Fruit fly (Drosophila melanogaster) whole organism, embryonic: ENCODE results near the gene CG13658.

Source experiments
- Abd-B ChIP-seq: fragments of 200-800 bp; sonication (Bioruptor generic); optimal IDR thresholded peaks from 2 replicates; lab custom pipeline; 2018; ENCODE audit warnings: missing biosample characterization, mild to moderate bottlenecking, missing genetic modification characterization, moderate library complexity
- BEAF-32 ChIP-seq: fragments of 200-800 bp; sonication (Bioruptor generic); optimal IDR thresholded peaks from 3 replicates; lab custom pipeline; 2017; ENCODE audit warnings: missing biosample characterization, missing genetic modification characterization, mild to moderate bottlenecking, moderate library complexity, missing genetic modification reagents
- Blimp-1 ChIP-seq: fragments of 200-800 bp; sonication (Bioruptor generic); optimal IDR thresholded peaks from 3 replicates; lab custom pipeline; 2018; ENCODE audit warnings: missing biosample characterization, missing genetic modification characterization, mild to moderate bottlenecking, moderate library complexity, missing genetic modification reagents
- CG12071 ChIP-seq: fragments of 200-800 bp; sonication (Bioruptor generic); optimal IDR thresholded peaks from 3 replicates; lab custom pipeline; 2018; ENCODE audit warnings: missing biosample characterization, mild to moderate bottlenecking, missing genetic modification characterization
- CG12299 ChIP-seq: fragments of 200-800 bp; sonication (Bioruptor generic); optimal IDR thresholded peaks from 2 replicates; lab custom pipeline; 2018; ENCODE audit warnings: missing biosample characterization, mild to moderate bottlenecking, missing genetic modification characterization
- CG14050 ChIP-seq: fragments of 200-800 bp; sonication (Bioruptor generic); IDR thresholded peaks from 3 replicates; pipeline ENCODE4 v1.3.6; 2022; ENCODE audit warnings: missing biosample characterization, missing genetic modification characterization
- CG14860 ChIP-seq: fragments of 200-800 bp; sonication (Bioruptor generic); IDR thresholded peaks from 3 replicates; pipeline ENCODE4 v1.3.6; 2022; ENCODE audit warnings: missing biosample characterization, missing genetic modification characterization; ENCODE audit not compliant: partially characterized antibody
- CG17568 ChIP-seq: fragments of 200-800 bp; sonication (Bioruptor generic); optimal IDR thresholded peaks from 2 replicates; lab custom pipeline; 2018; ENCODE audit warnings: missing biosample characterization, mild to moderate bottlenecking, missing genetic modification characterization, moderate library complexity
- CG1832 ChIP-seq: fragments of 200-800 bp; sonication (Bioruptor generic); optimal IDR thresholded peaks from 2 replicates; lab custom pipeline; 2017; ENCODE audit warnings: missing biosample characterization, mild to moderate bottlenecking, missing genetic modification characterization, inconsistent platforms
- CG2120 ChIP-seq: fragments of 200-800 bp; sonication (Bioruptor generic); optimal IDR thresholded peaks from 3 replicates; lab custom pipeline; 2016; ENCODE audit warnings: missing biosample characterization, missing genetic modification characterization
- CG2129 ChIP-seq: fragments of 200-800 bp; sonication (Bioruptor generic); IDR thresholded peaks from 2 replicates; pipeline ENCODE4 v1.3.6; 2022; ENCODE audit warnings: missing biosample characterization, missing genetic modification characterization; ENCODE audit not compliant: partially characterized antibody
- CG30431 ChIP-seq: fragments of 200-800 bp; sonication (Bioruptor generic); optimal IDR thresholded peaks from 2 replicates; lab custom pipeline; 2017; ENCODE audit warnings: missing biosample characterization, missing genetic modification characterization
- CG31388 ChIP-seq: fragments of 200-800 bp; sonication (Bioruptor generic); optimal IDR thresholded peaks from 2 replicates; lab custom pipeline; 2016; ENCODE audit warnings: missing biosample characterization, missing genetic modification characterization
- CG33213 ChIP-seq: fragments of 200-800 bp; sonication (Bioruptor generic); optimal IDR thresholded peaks from 3 replicates; lab custom pipeline; 2016; ENCODE audit warnings: missing biosample characterization, missing genetic modification characterization
- CG33557 ChIP-seq: fragments of 200-800 bp; sonication (Bioruptor generic); optimal IDR thresholded peaks from 2 replicates; lab custom pipeline; 2019; ENCODE audit warnings: missing biosample characterization, mild to moderate bottlenecking, missing genetic modification characterization, moderate library complexity
- CG3407 ChIP-seq: fragments of 200-800 bp; sonication (Bioruptor generic); optimal IDR thresholded peaks from 2 replicates; lab custom pipeline; 2018; ENCODE audit warnings: missing biosample characterization, mild to moderate bottlenecking, missing genetic modification characterization
- CG3847 ChIP-seq: fragments of 200-800 bp; sonication (Bioruptor generic); IDR thresholded peaks from 2 replicates; pipeline ENCODE4 v1.3.6; 2022; ENCODE audit warnings: missing biosample characterization, missing genetic modification characterization
- CG42726 ChIP-seq: fragments of 200-800 bp; sonication (Bioruptor generic); IDR thresholded peaks from 2 replicates; pipeline ENCODE4 v1.3.6; 2022; ENCODE audit warnings: missing biosample characterization, missing genetic modification characterization; ENCODE audit not compliant: partially characterized antibody
- CG4854 ChIP-seq: fragments of 200-800 bp; sonication (Bioruptor generic); optimal IDR thresholded peaks from 2 replicates; lab custom pipeline; 2016; ENCODE audit warnings: missing biosample characterization, missing genetic modification characterization, inconsistent platforms
- CG6683 ChIP-seq: fragments of 200-800 bp; sonication (Bioruptor generic); optimal IDR thresholded peaks from 2 replicates; lab custom pipeline; 2017; ENCODE audit warnings: missing biosample characterization, mild to moderate bottlenecking, missing genetic modification characterization, missing genetic modification reagents
- CG6791 ChIP-seq: fragments of 200-800 bp; sonication (Bioruptor generic); IDR thresholded peaks from 3 replicates; pipeline ENCODE4 v1.3.6; 2022; ENCODE audit warnings: missing biosample characterization, missing genetic modification characterization; ENCODE audit not compliant: partially characterized antibody
- CG7271 ChIP-seq: fragments of 200-800 bp; sonication (Bioruptor generic); optimal IDR thresholded peaks from 2 replicates; lab custom pipeline; 2018; ENCODE audit warnings: missing biosample characterization, mild to moderate bottlenecking, missing genetic modification characterization, moderate library complexity
- Dek ChIP-seq: fragments of 200-800 bp; sonication (Bioruptor generic); optimal IDR thresholded peaks from 3 replicates; lab custom pipeline; 2019; ENCODE audit warnings: missing biosample characterization, mild to moderate bottlenecking, missing genetic modification characterization, moderate library complexity
- Dip3 ChIP-seq: fragments of 200-800 bp; sonication (Bioruptor generic); optimal IDR thresholded peaks from 3 replicates; lab custom pipeline; 2016; ENCODE audit warnings: missing biosample characterization, missing genetic modification characterization
- Gug ChIP-seq: fragments of 200-800 bp; sonication (Bioruptor generic); IDR thresholded peaks from 4 replicates; pipeline ENCODE4 v1.3.6; 2022; ENCODE audit warnings: missing biosample characterization, missing genetic modification characterization
- HHEX ChIP-seq: fragments of 200-800 bp; sonication (Bioruptor generic); optimal IDR thresholded peaks from 3 replicates; lab custom pipeline; 2017; ENCODE audit warnings: missing biosample characterization, mild to moderate bottlenecking, missing genetic modification characterization, missing genetic modification reagents
- HLHmδ ChIP-seq: fragments of 200-800 bp; sonication (Bioruptor generic); optimal IDR thresholded peaks from 2 replicates; lab custom pipeline; 2018; ENCODE audit warnings: missing biosample characterization, mild to moderate bottlenecking, missing genetic modification characterization, moderate library complexity
- Mad ChIP-seq: fragments of 200-800 bp; sonication (Bioruptor generic); optimal IDR thresholded peaks from 2 replicates; lab custom pipeline; 2016; ENCODE audit warnings: missing biosample characterization, missing genetic modification characterization
- Max ChIP-seq: fragments of 200-800 bp; sonication (Bioruptor generic); optimal IDR thresholded peaks from 2 replicates; lab custom pipeline; 2016; ENCODE audit warnings: missing biosample characterization, mild to moderate bottlenecking, missing genetic modification characterization
- Med ChIP-seq: fragments of 200-800 bp; sonication (Bioruptor generic); peaks from one replicate; lab custom pipeline; 2016; ENCODE audit warnings: missing biosample characterization, missing genetic modification characterization, mild to moderate bottlenecking, inconsistent platforms, moderate library complexity
- Nf-YB ChIP-seq: fragments of 200-800 bp; sonication (Bioruptor generic); optimal IDR thresholded peaks from 3 replicates; lab custom pipeline; 2019; ENCODE audit warnings: missing biosample characterization, mild to moderate bottlenecking, missing genetic modification characterization, moderate library complexity
- Oli ChIP-seq: fragments of 200-800 bp; sonication (Bioruptor generic); optimal IDR thresholded peaks from 2 replicates; lab custom pipeline; 2018; ENCODE audit warnings: missing biosample characterization, mild to moderate bottlenecking, missing genetic modification characterization, moderate library complexity
- Poxn ChIP-seq: fragments of 200-800 bp; sonication (Bioruptor generic); IDR thresholded peaks from 2 replicates; pipeline ENCODE4 v1.3.6; 2022; ENCODE audit warnings: missing biosample characterization, missing genetic modification characterization
- Ptx1 ChIP-seq: fragments of 200-800 bp; sonication (Bioruptor generic); IDR thresholded peaks from 2 replicates; pipeline ENCODE4 v1.3.6; 2022; ENCODE audit warnings: missing biosample characterization, missing genetic modification characterization
- Rx ChIP-seq: fragments of 200-800 bp; sonication (Bioruptor generic); IDR thresholded peaks from 2 replicates; pipeline ENCODE4 v1.3.6; 2022; ENCODE audit warnings: missing biosample characterization, missing genetic modification characterization
- Sry-δ ChIP-seq: fragments of 200-800 bp; sonication (Bioruptor generic); optimal IDR thresholded peaks from 2 replicates; lab custom pipeline; 2016; ENCODE audit warnings: missing biosample characterization, missing genetic modification characterization
- cad ChIP-seq: fragments of >200 bp; optimal IDR thresholded peaks from 2 replicates; lab custom pipeline; 2017; ENCODE audit warnings: missing biosample characterization, missing genetic modification characterization
- gro ChIP-seq: fragments of 200-800 bp; sonication (Bioruptor generic); optimal IDR thresholded peaks from 2 replicates; lab custom pipeline; 2016; ENCODE audit warnings: missing biosample characterization, missing genetic modification characterization
- h ChIP-seq: fragments of >200 bp; optimal IDR thresholded peaks from 2 replicates; lab custom pipeline; 2017
- hb ChIP-seq: fragments of 200-800 bp; sonication (Bioruptor generic); IDR thresholded peaks from 3 replicates; pipeline ENCODE4 v1.3.6; 2022; ENCODE audit warnings: missing biosample characterization, missing genetic modification characterization; ENCODE audit not compliant: partially characterized antibody
- inv ChIP-seq: fragments of 200-800 bp; sonication (Bioruptor generic); IDR thresholded peaks from 2 replicates; pipeline ENCODE4 v1.3.6; 2022; ENCODE audit warnings: missing biosample characterization, missing genetic modification characterization; ENCODE audit not compliant: partially characterized antibody
- kay ChIP-seq: fragments of 200-800 bp; sonication (Bioruptor generic); optimal IDR thresholded peaks from 2 replicates; lab custom pipeline; 2016; ENCODE audit warnings: missing biosample characterization, missing genetic modification characterization
- lola ChIP-seq, 3 experiments: fragments of >200 bp in 2 of 3; fragments of 200-800 bp in 1 of 3; sonication (Bioruptor generic) in 1 of 3; optimal IDR thresholded peaks; 2 replicates each; lab custom pipeline; 2017 to 2019; ENCODE audit warnings: missing biosample characterization in 3 of 3, missing genetic modification characterization in 3 of 3, mild to moderate bottlenecking in 1 of 3, moderate library complexity in 1 of 3
- maf-S ChIP-seq: fragments of 200-800 bp; sonication (Bioruptor generic); optimal IDR thresholded peaks from 2 replicates; lab custom pipeline; 2016; ENCODE audit warnings: missing biosample characterization, missing genetic modification characterization
- nom ChIP-seq: fragments of 200-800 bp; sonication (Bioruptor generic); optimal IDR thresholded peaks from 2 replicates; lab custom pipeline; 2017; ENCODE audit warnings: missing biosample characterization, missing genetic modification characterization, mild to moderate bottlenecking, moderate library complexity, missing genetic modification reagents
- peb ChIP-seq: fragments of 200-800 bp; sonication (Bioruptor generic); IDR thresholded peaks from 2 replicates; pipeline ENCODE4 v1.3.6; 2022; ENCODE audit warnings: missing biosample characterization, missing genetic modification characterization
- salm ChIP-seq: fragments of 200-800 bp; sonication (Bioruptor generic); optimal IDR thresholded peaks from 2 replicates; lab custom pipeline; 2018; ENCODE audit warnings: missing biosample characterization, mild to moderate bottlenecking, missing genetic modification characterization
- slp2 ChIP-seq: fragments of 200-800 bp; sonication (Bioruptor generic); optimal IDR thresholded peaks from 2 replicates; lab custom pipeline; 2016; ENCODE audit warnings: missing biosample characterization, missing genetic modification characterization
- sob ChIP-seq: fragments of 200-800 bp; sonication (Bioruptor generic); IDR thresholded peaks from 2 replicates; pipeline ENCODE4 v1.3.6; 2022; ENCODE audit warnings: missing biosample characterization, missing genetic modification characterization
- sug ChIP-seq: fragments of 200-800 bp; optimal IDR thresholded peaks from 2 replicates; lab custom pipeline; 2019; ENCODE audit warnings: missing biosample characterization, mild to moderate bottlenecking, missing genetic modification characterization, moderate library complexity

CG13658 gene

DNA sequence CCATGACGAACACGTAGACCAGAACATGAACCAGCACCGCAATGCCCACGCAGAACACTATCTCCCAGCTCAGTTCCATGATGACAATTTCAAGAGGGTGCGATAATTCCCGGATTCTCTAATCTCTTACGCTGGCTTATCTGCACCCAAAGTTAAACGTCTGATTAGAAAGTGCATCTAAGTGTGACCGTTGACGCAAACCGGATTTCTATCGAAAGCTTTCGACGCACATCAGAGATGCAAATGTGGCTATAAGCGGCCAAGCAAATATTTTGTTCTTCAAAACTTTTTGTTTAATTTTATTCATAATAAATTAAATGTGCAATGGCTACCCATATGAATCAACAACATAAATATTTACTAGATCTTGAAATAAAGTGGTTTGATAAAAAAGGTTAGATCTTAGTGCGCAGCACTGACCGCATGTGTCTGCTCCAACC lies 24.9 kb upstream of the CG13658 start, which contains the start of the genes Kdsr and CG11858 (continued):
- TF ChIP-seq CG3847 (GFP tag; lab: Robert Waterston, UW) (peak; percentile 68), BEAF-32 (GFP tag; lab: Kevin White, UChicago) (peak; percentile 52), Mad (GFP tag; lab: Kevin White, UChicago) (peak; percentile 61), CG14050 (GFP tag; lab: Robert Waterston, UW) (peak; percentile 52), CG42726 (GFP tag; lab: Robert Waterston, UW) (no peak), lola (GFP tag; optimal IDR thresholded peaks at IDR 0.05; lab: Kevin White, UChicago) (peak in 1 of 3 experiments; percentile 53), Dek (tag; lab: Kevin White, UChicago) (peak; percentile 52), CG3407 (GFP tag; lab: Kevin White, UChicago) (no peak), HLHmδ (peak; percentile 8), peb (GFP tag; lab: Robert Waterston, UW) (peak; percentile 47; the same call in 1 of the 2 replicates), salm (tag; lab: Kevin White, UChicago) (no peak), CG12299 (tag; lab: Kevin White, UChicago) (peak; percentile 49), Sry-δ (GFP tag; lab: Kevin White, UChicago) (peak; percentile 58), slp2 (GFP tag; lab: Kevin White, UChicago) (no peak), CG6791 (GFP tag; lab: Robert Waterston, UW) (no peak), CG12071 (GFP tag; lab: Kevin White, UChicago) (no peak), Ptx1 (GFP tag; lab: Robert Waterston, UW) (peak; percentile 81), CG6683 (peak; percentile 32), Gug (GFP tag; lab: Robert Waterston, UW) (no peak), CG14860 (GFP tag; lab: Robert Waterston, UW) (no peak), Abd-B (no peak), Blimp-1 (no peak), CG30431 (GFP tag; lab: Kevin White, UChicago) (no peak), CG4854 (peak; percentile 55), CG31388 (no peak), Nf-YB (GFP tag; lab: Kevin White, UChicago) (peak; percentile 5), HHEX (peak; percentile 12), CG17568 (GFP tag; lab: Kevin White, UChicago) (no peak), Max (GFP tag; lab: Kevin White, UChicago) (peak; percentile 72), kay (peak; percentile 35), CG7271 (tag; lab: Kevin White, UChicago) (no peak), nom (GFP tag; lab: Kevin White, UChicago) (no peak), CG2120 (peak; percentile 82), inv (GFP tag; lab: Robert Waterston, UW) (no peak), CG33557 (peak; percentile 26), Med (GFP tag; lab: Kevin White, UChicago) (peak; percentile 95), hb (GFP tag; lab: Robert Waterston, UW) (no peak), Poxn (no peak), Rx (GFP tag; lab: Robert Waterston, UW) (peak; percentile 50), sob (GFP tag; lab: Robert Waterston, UW) (peak; percentile 72), sug (tag; lab: Kevin White, UChicago) (peak; percentile 70), h (lab: Kevin White, UChicago) (no peak), CG33213 (peak; percentile 51), cad (GFP tag; lab: Kevin White, UChicago) (no peak), Oli (tag; lab: Kevin White, UChicago) (peak; percentile 46), maf-S (GFP tag; lab: Kevin White, UChicago) (peak; percentile 40), CG1832 (GFP tag; lab: Kevin White, UChicago) (no peak), gro (GFP tag; lab: Kevin White, UChicago) (peak; percentile 58), CG2129 (no peak), Dip3 (peak; percentile 50)
